Fruit fly (Drosophila melanogaster) whole organism, embryonic: ENCODE results near the gene Tsp97E.

Experiments used
- Adf1 ChIP-seq: fragments of 200-800 bp; sonication (Bioruptor generic); IDR thresholded peaks from 2 replicates; pipeline ENCODE4 v1.3.6; 2022; ENCODE audit warnings: missing biosample characterization, missing genetic modification characterization
- Asciz ChIP-seq: fragments of 200-800 bp; sonication (Bioruptor generic); optimal IDR thresholded peaks from 2 replicates; lab custom pipeline; 2017; ENCODE audit warnings: missing biosample characterization, mild to moderate bottlenecking, missing genetic modification characterization, missing genetic modification reagents
- B-H1 ChIP-seq: fragments of 200-800 bp; sonication (Bioruptor generic); IDR thresholded peaks from 3 replicates; pipeline ENCODE4 v1.3.6; 2022; ENCODE audit warnings: missing biosample characterization, missing genetic modification characterization
- Bgb ChIP-seq: fragments of 200-800 bp; sonication (Bioruptor generic); IDR thresholded peaks from 2 replicates; pipeline ENCODE4 v1.3.6; 2022; ENCODE audit warnings: missing biosample characterization, missing genetic modification characterization; ENCODE audit not compliant: partially characterized antibody
- CG10274 ChIP-seq: fragments of 200-800 bp; sonication (Bioruptor generic); optimal IDR thresholded peaks from 3 replicates; lab custom pipeline; 2017; ENCODE audit warnings: missing biosample characterization, mild to moderate bottlenecking, missing genetic modification characterization
- CG11398 ChIP-seq: fragments of 200-800 bp; sonication (Bioruptor generic); optimal IDR thresholded peaks from 2 replicates; lab custom pipeline; 2016; ENCODE audit warnings: missing biosample characterization, missing genetic modification characterization
- CG11504 ChIP-seq: fragments of 200-800 bp; sonication (Bioruptor generic); optimal IDR thresholded peaks from 3 replicates; lab custom pipeline; 2019; ENCODE audit warnings: missing biosample characterization, mild to moderate bottlenecking, missing genetic modification characterization, moderate library complexity
- CG11695 ChIP-seq: fragments of 200-800 bp; sonication (Bioruptor generic); IDR thresholded peaks from 3 replicates; pipeline ENCODE4 v1.3.6; 2022; ENCODE audit warnings: missing biosample characterization, missing genetic modification characterization
- CG11723 ChIP-seq: fragments of 200-800 bp; sonication (Bioruptor generic); optimal IDR thresholded peaks from 2 replicates; lab custom pipeline; 2017; ENCODE audit warnings: missing biosample characterization, mild to moderate bottlenecking, missing genetic modification characterization
- CG12104 ChIP-seq: fragments of 200-800 bp; sonication (Bioruptor generic); optimal IDR thresholded peaks from 3 replicates; lab custom pipeline; 2016; ENCODE audit warnings: missing biosample characterization, missing genetic modification characterization
- CG13123 ChIP-seq: fragments of 200-800 bp; sonication (Bioruptor generic); optimal IDR thresholded peaks from 2 replicates; lab custom pipeline; 2016; ENCODE audit warnings: missing biosample characterization, missing genetic modification characterization
- CG13775 ChIP-seq: fragments of 200-800 bp; sonication (Bioruptor generic); optimal IDR thresholded peaks from 3 replicates; lab custom pipeline; 2017; ENCODE audit warnings: missing biosample characterization, mild to moderate bottlenecking, missing genetic modification characterization
- CG14965 ChIP-seq: fragments of 200-800 bp; sonication (Bioruptor generic); optimal IDR thresholded peaks from 2 replicates; lab custom pipeline; 2016; ENCODE audit warnings: missing biosample characterization, missing genetic modification characterization, borderline replicate concordance
- CG17612 ChIP-seq: fragments of 200-800 bp; sonication (Bioruptor generic); IDR thresholded peaks from 2 replicates; pipeline ENCODE4 v1.3.6; 2022; ENCODE audit warnings: missing biosample characterization, missing genetic modification characterization
- CG18262 ChIP-seq: fragments of 200-800 bp; optimal IDR thresholded peaks from 3 replicates; lab custom pipeline; 2019; ENCODE audit warnings: missing biosample characterization, mild to moderate bottlenecking, missing genetic modification characterization, moderate library complexity
- CG31388 ChIP-seq: fragments of 200-800 bp; sonication (Bioruptor generic); optimal IDR thresholded peaks from 2 replicates; lab custom pipeline; 2016; ENCODE audit warnings: missing biosample characterization, missing genetic modification characterization
- CG3163 ChIP-seq: fragments of 200-800 bp; sonication (Bioruptor generic); optimal IDR thresholded peaks from 3 replicates; lab custom pipeline; 2016; ENCODE audit warnings: missing biosample characterization, missing genetic modification characterization
- CG3838 ChIP-seq: fragments of 200-800 bp; sonication (Bioruptor generic); optimal IDR thresholded peaks from 3 replicates; lab custom pipeline; 2016; ENCODE audit warnings: missing biosample characterization, missing genetic modification characterization
- CG4360 ChIP-seq: fragments of 200-800 bp; sonication (Bioruptor generic); IDR thresholded peaks from 2 replicates; pipeline ENCODE4 v1.3.6; 2022; ENCODE audit warnings: missing biosample characterization, missing genetic modification characterization
- CG7271 ChIP-seq: fragments of 200-800 bp; sonication (Bioruptor generic); optimal IDR thresholded peaks from 2 replicates; lab custom pipeline; 2018; ENCODE audit warnings: missing biosample characterization, mild to moderate bottlenecking, missing genetic modification characterization, moderate library complexity
- CG9215 ChIP-seq: fragments of 200-800 bp; sonication (Bioruptor generic); IDR thresholded peaks from 2 replicates; pipeline ENCODE4 v1.3.6; 2022; ENCODE audit warnings: missing biosample characterization, missing genetic modification characterization
- Dip3 ChIP-seq: fragments of 200-800 bp; sonication (Bioruptor generic); optimal IDR thresholded peaks from 3 replicates; lab custom pipeline; 2016; ENCODE audit warnings: missing biosample characterization, missing genetic modification characterization
- Fer1 ChIP-seq: fragments of 200-800 bp; sonication (Bioruptor generic); optimal IDR thresholded peaks from 2 replicates; lab custom pipeline; 2017; ENCODE audit warnings: missing biosample characterization, mild to moderate bottlenecking, missing genetic modification characterization
- Hr51 ChIP-seq, 2 experiments: fragments of 200-800 bp; sonication (Bioruptor generic); optimal IDR thresholded peaks; 2 replicates in 1 of 2; 3 replicates in 1 of 2; lab custom pipeline; 2016 to 2018; ENCODE audit warnings: missing biosample characterization in 2 of 2, missing genetic modification characterization in 2 of 2, mild to moderate bottlenecking in 1 of 2, moderate library complexity in 1 of 2
- Mrtf ChIP-seq: fragments of 200-800 bp; sonication (Bioruptor generic); IDR thresholded peaks from 3 replicates; pipeline ENCODE4 v1.3.6; 2022; ENCODE audit warnings: missing biosample characterization, missing genetic modification characterization
- PHDP ChIP-seq: fragments of 200-800 bp; sonication (Bioruptor generic); optimal IDR thresholded peaks from 3 replicates; lab custom pipeline; 2018; ENCODE audit warnings: missing biosample characterization, mild to moderate bottlenecking, missing genetic modification characterization, moderate library complexity
- Poxn ChIP-seq: fragments of 200-800 bp; sonication (Bioruptor generic); IDR thresholded peaks from 2 replicates; pipeline ENCODE4 v1.3.6; 2022; ENCODE audit warnings: missing biosample characterization, missing genetic modification characterization
- Sox100B ChIP-seq: fragments of 200-800 bp; sonication (Bioruptor generic); optimal IDR thresholded peaks from 3 replicates; lab custom pipeline; 2018; ENCODE audit warnings: missing biosample characterization, mild to moderate bottlenecking, missing genetic modification characterization
- Taf1 ChIP-seq: fragments of 200-800 bp; sonication (Bioruptor generic); IDR thresholded peaks from 2 replicates; pipeline ENCODE4 v1.3.6; 2022; ENCODE audit warnings: missing biosample characterization, missing genetic modification characterization
- Xbp1 ChIP-seq: fragments of 200-800 bp; sonication (Bioruptor generic); optimal IDR thresholded peaks from 3 replicates; lab custom pipeline; 2016; ENCODE audit warnings: missing biosample characterization, mild to moderate bottlenecking, missing genetic modification characterization
- br ChIP-seq: fragments of >200 bp; optimal IDR thresholded peaks from 2 replicates; lab custom pipeline; 2017
- chn ChIP-seq: fragments of 200-800 bp; sonication (Bioruptor generic); optimal IDR thresholded peaks from 2 replicates; lab custom pipeline; 2016; ENCODE audit warnings: missing biosample characterization, missing genetic modification characterization
- da ChIP-seq: fragments of 200-800 bp; sonication (Bioruptor generic); optimal IDR thresholded peaks from 2 replicates; lab custom pipeline; 2016; ENCODE audit warnings: missing biosample characterization, missing genetic modification characterization
- danr ChIP-seq: fragments of 200-800 bp; sonication (Bioruptor generic); IDR thresholded peaks from 2 replicates; pipeline ENCODE4 v1.3.6; 2022; ENCODE audit warnings: missing biosample characterization, missing genetic modification characterization
- dmrt99B ChIP-seq: fragments of 200-800 bp; sonication (Bioruptor generic); optimal IDR thresholded peaks from 2 replicates; lab custom pipeline; 2018; ENCODE audit warnings: missing biosample characterization, mild to moderate bottlenecking, missing genetic modification characterization, moderate library complexity
- emc ChIP-seq: fragments of 200-800 bp; sonication (Bioruptor generic); optimal IDR thresholded peaks from 2 replicates; lab custom pipeline; 2016; ENCODE audit warnings: missing biosample characterization, missing genetic modification characterization
- exex ChIP-seq: fragments of 200-800 bp; sonication (Bioruptor generic); optimal IDR thresholded peaks from 4 replicates; lab custom pipeline; 2018; ENCODE audit warnings: missing biosample characterization, mild to moderate bottlenecking, missing genetic modification characterization, moderate library complexity
- fd3F ChIP-seq: fragments of 200-800 bp; sonication (Bioruptor generic); optimal IDR thresholded peaks from 2 replicates; lab custom pipeline; 2018; ENCODE audit warnings: missing biosample characterization, mild to moderate bottlenecking, missing genetic modification characterization, moderate library complexity
- her ChIP-seq: fragments of 200-800 bp; sonication (Bioruptor generic); optimal IDR thresholded peaks from 2 replicates; lab custom pipeline; 2016; ENCODE audit warnings: missing biosample characterization, missing genetic modification characterization
- knrl ChIP-seq: fragments of 200-800 bp; sonication (Bioruptor generic); IDR thresholded peaks from 3 replicates; pipeline ENCODE4 v1.3.6; 2022; ENCODE audit warnings: missing biosample characterization, missing genetic modification characterization; ENCODE audit not compliant: partially characterized antibody
- nerfin-1 ChIP-seq: fragments of 200-800 bp; sonication (Bioruptor generic); optimal IDR thresholded peaks from 3 replicates; lab custom pipeline; 2019; ENCODE audit warnings: missing biosample characterization, mild to moderate bottlenecking, missing genetic modification characterization, moderate library complexity
- pan ChIP-seq, 4 experiments: fragments of >200 bp in 3 of 4; fragments of 200-800 bp in 1 of 4; sonication (Bioruptor generic) in 1 of 4; optimal IDR thresholded peaks in 3 of 4; IDR thresholded peaks in 1 of 4; 2 replicates each; pipeline versions ENCODE4 v1.3.6 to Lab custom; 2017 to 2022; ENCODE audit warnings: missing biosample characterization in 2 of 4, missing genetic modification characterization in 2 of 4, mixed read lengths in 1 of 4
- pb ChIP-seq: fragments of 200-800 bp; sonication (Bioruptor generic); optimal IDR thresholded peaks from 3 replicates; lab custom pipeline; 2016; ENCODE audit warnings: missing biosample characterization, missing genetic modification characterization
- phol ChIP-seq: fragments of 200-800 bp; sonication (Bioruptor generic); optimal IDR thresholded peaks from 3 replicates; lab custom pipeline; 2018; ENCODE audit warnings: missing biosample characterization, mild to moderate bottlenecking, missing genetic modification characterization, moderate library complexity
- row ChIP-seq: fragments of 200-800 bp; sonication (Bioruptor generic); IDR thresholded peaks from 3 replicates; pipeline ENCODE4 v1.3.6; 2022; ENCODE audit warnings: missing biosample characterization, missing genetic modification characterization
- tio ChIP-seq: fragments of 200-800 bp; sonication (Bioruptor generic); optimal IDR thresholded peaks from 2 replicates; lab custom pipeline; 2017; ENCODE audit warnings: missing biosample characterization, missing genetic modification characterization, inconsistent platforms
- unpg ChIP-seq: fragments of 200-800 bp; sonication (Bioruptor generic); optimal IDR thresholded peaks from 3 replicates; lab custom pipeline; 2018; ENCODE audit warnings: missing biosample characterization, mild to moderate bottlenecking, missing genetic modification characterization, moderate library complexity
- usp ChIP-seq: fragments of >200 bp; optimal IDR thresholded peaks from 2 replicates; lab custom pipeline; 2017; ENCODE audit warnings: missing biosample characterization, missing genetic modification characterization
- zen2 ChIP-seq: fragments of 200-800 bp; sonication (Bioruptor generic); IDR thresholded peaks from 3 replicates; pipeline ENCODE4 v1.3.6; 2022; ENCODE audit warnings: missing biosample characterization, missing genetic modification characterization; ENCODE audit not compliant: partially characterized antibody

Gene Tsp97E

DNA sequence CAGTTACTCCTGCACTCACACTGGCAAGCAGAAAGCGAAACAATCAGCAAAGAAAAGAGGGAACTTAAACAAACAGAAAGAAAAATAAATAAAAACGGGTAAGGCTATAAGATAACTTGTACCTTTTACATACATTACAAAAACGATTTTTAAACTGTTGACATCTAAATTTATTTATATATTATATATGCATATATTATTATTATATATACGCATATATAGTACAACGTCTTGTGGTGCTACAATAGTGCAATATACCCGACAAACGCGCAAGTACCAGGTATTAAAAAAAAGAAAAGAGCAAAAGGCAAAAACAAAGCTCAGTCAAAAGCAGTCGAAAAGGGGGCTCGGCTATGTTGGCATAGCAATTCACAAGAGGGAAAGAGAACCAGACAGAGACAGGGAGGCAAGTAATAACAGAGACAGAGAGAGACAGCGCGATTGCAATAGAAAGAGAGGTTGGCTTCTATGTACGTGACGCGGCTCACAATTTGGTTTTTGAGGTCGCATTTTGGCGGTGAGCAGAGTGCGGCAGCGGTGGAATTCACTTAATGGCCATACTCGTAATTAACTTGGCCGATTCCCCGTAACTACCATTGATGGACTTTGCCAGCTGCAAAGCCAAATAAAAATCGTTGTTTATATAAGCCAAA lies 10.5 kb downstream of the Tsp97E start (continued):
- no peak for TF ChIP-seq chn (GFP tag; lab: Kevin White, UChicago)
- no peak; the same call in 1 of the 2 replicates for TF ChIP-seq Bgb (GFP tag; lab: Robert Waterston, UW)
- TF ChIP-seq CG4360: peak; percentile 67
- TF ChIP-seq Sox100B (GFP tag; lab: Kevin White, UChicago): peak; percentile 81
- TF ChIP-seq CG14965: no peak
- no peak for TF ChIP-seq CG3838
- peak; percentile 42 for TF ChIP-seq CG13123 (GFP tag; lab: Kevin White, UChicago)
- TF ChIP-seq Adf1: 0 out of 2 replicates have a peak, but pooled peaks have one; percentile 11
- peak; percentile 85 for TF ChIP-seq B-H1 (GFP tag; lab: Robert Waterston, UW)
- peak; percentile 85 for TF ChIP-seq Asciz (GFP tag; lab: Kevin White, UChicago)
- peak; percentile 54 for TF ChIP-seq CG13775
- no peak for TF ChIP-seq zen2 (GFP tag; lab: Robert Waterston, UW)
- TF ChIP-seq CG31388 (GFP tag; lab: Kevin White, UChicago): peak; percentile 34
- peak; percentile 71; the same call in 2 of the 3 replicates for TF ChIP-seq Mrtf
- peak; percentile 2 for TF ChIP-seq nerfin-1 (tag; lab: Kevin White, UChicago)
- TF ChIP-seq CG17612 (GFP tag; lab: Robert Waterston, UW): no peak
- TF ChIP-seq usp (GFP tag; lab: Kevin White, UChicago): no peak
- no peak for TF ChIP-seq br (lab: Kevin White, UChicago)
- peak; percentile 26 for TF ChIP-seq CG10274 (GFP tag; lab: Kevin White, UChicago)
- TF ChIP-seq knrl: no peak
- TF ChIP-seq Dip3 (GFP tag; lab: Kevin White, UChicago): peak; percentile 5
- peak; percentile 73 for TF ChIP-seq unpg (GFP tag; lab: Kevin White, UChicago)
- TF ChIP-seq emc (GFP tag; lab: Kevin White, UChicago): no peak
- TF ChIP-seq her (GFP tag; lab: Kevin White, UChicago): no peak
- TF ChIP-seq pb (GFP tag; lab: Kevin White, UChicago): peak; percentile 1
- peak; percentile 56 for TF ChIP-seq CG12104 (GFP tag; lab: Kevin White, UChicago)
- peak; percentile 88 for TF ChIP-seq dmrt99B
- TF ChIP-seq phol (tag; lab: Kevin White, UChicago): peak; percentile 73
- TF ChIP-seq fd3F (GFP tag; lab: Kevin White, UChicago): peak; percentile 61
- TF ChIP-seq CG11723 (GFP tag; lab: Kevin White, UChicago): peak; percentile 22
- TF ChIP-seq danr: no peak
- no peak for TF ChIP-seq CG11398 (GFP tag; lab: Kevin White, UChicago)
- TF ChIP-seq CG9215 (GFP tag; lab: Robert Waterston, UW): no peak
- no peak for TF ChIP-seq CG3163
- peak; percentile 85 for TF ChIP-seq CG18262
- TF ChIP-seq exex (tag; lab: Kevin White, UChicago): peak; percentile 23
- no peak for TF ChIP-seq Taf1
- no peak for TF ChIP-seq Poxn (GFP tag; lab: Robert Waterston, UW)
- peak; percentile 74 for TF ChIP-seq Xbp1 (GFP tag; lab: Kevin White, UChicago)
- TF ChIP-seq pan (optimal IDR thresholded peaks at IDR 0.05; lab: Kevin White, UChicago): no peak
- TF ChIP-seq pan (GFP tag; optimal IDR thresholded peaks at IDR 0.05 in 1 of 2, IDR thresholded peaks at IDR 0.05 in 1 of 2): peak in 1 of 2 experiments; percentile 87
- peak; percentile 80 for TF ChIP-seq CG11695 (GFP tag; lab: Robert Waterston, UW)
- TF ChIP-seq row (GFP tag; lab: Robert Waterston, UW): peak; percentile 89
- TF ChIP-seq CG7271 (tag; lab: Kevin White, UChicago): peak; percentile 30
- peak; percentile 66 for TF ChIP-seq tio (GFP tag; lab: Kevin White, UChicago)
- peak; percentile 83 for TF ChIP-seq PHDP (tag; lab: Kevin White, UChicago)
- peak; percentile 61 for TF ChIP-seq Fer1 (GFP tag; lab: Kevin White, UChicago)
- TF ChIP-seq da (GFP tag; lab: Kevin White, UChicago): no peak
- peak in 1 of 2 experiments; percentile 90 for TF ChIP-seq Hr51 (GFP tag; optimal IDR thresholded peaks at IDR 0.05; lab: Kevin White, UChicago)
- TF ChIP-seq CG11504 (tag; lab: Kevin White, UChicago): peak; percentile 84
